Fruit fly (Drosophila melanogaster) whole organism, embryonic: ENCODE data around the gene CG13471.

Experiments used
- CG10209 ChIP-seq: fragments of 200-800 bp; sonication (Bioruptor generic); optimal IDR thresholded peaks from 3 replicates; lab custom pipeline; 2017; ENCODE audit warnings: missing biosample characterization, mild to moderate bottlenecking, missing genetic modification characterization, missing genetic modification reagents
- CG1024 ChIP-seq: fragments of 200-800 bp; sonication (Bioruptor generic); IDR thresholded peaks from 2 replicates; pipeline ENCODE4 v1.3.6; 2022; ENCODE audit warnings: missing biosample characterization, missing genetic modification characterization
- CG10321 ChIP-seq: fragments of 200-800 bp; sonication (Bioruptor generic); IDR thresholded peaks from 2 replicates; pipeline ENCODE4 v1.3.6; 2022; ENCODE audit warnings: missing biosample characterization, missing genetic modification characterization
- CG11085 ChIP-seq: fragments of 200-800 bp; sonication (Bioruptor generic); IDR thresholded peaks from 2 replicates; pipeline ENCODE4 v1.3.6; 2022; ENCODE audit warnings: missing biosample characterization, missing genetic modification characterization
- CG11247 ChIP-seq: fragments of 200-800 bp; sonication (Bioruptor generic); IDR thresholded peaks from 2 replicates; pipeline ENCODE4 v1.3.6; 2022; ENCODE audit warnings: missing biosample characterization, missing genetic modification characterization
- CG12659 ChIP-seq: fragments of 200-800 bp; sonication (Bioruptor generic); optimal IDR thresholded peaks from 3 replicates; lab custom pipeline; 2017; ENCODE audit warnings: mild to moderate bottlenecking, missing biosample characterization, missing genetic modification reagents, missing genetic modification characterization
- CG12769 ChIP-seq: fragments of 200-800 bp; sonication (Bioruptor generic); optimal IDR thresholded peaks from 2 replicates; lab custom pipeline; 2019; ENCODE audit warnings: missing biosample characterization, mild to moderate bottlenecking, missing genetic modification characterization, moderate library complexity
- CG13123 ChIP-seq: fragments of 200-800 bp; sonication (Bioruptor generic); optimal IDR thresholded peaks from 2 replicates; lab custom pipeline; 2016; ENCODE audit warnings: missing biosample characterization, missing genetic modification characterization
- CG13287 ChIP-seq: fragments of 200-800 bp; sonication (Bioruptor generic); IDR thresholded peaks from 2 replicates; pipeline ENCODE4 v1.3.6; 2022; ENCODE audit warnings: missing biosample characterization, missing genetic modification characterization; ENCODE audit not compliant: partially characterized antibody
- CG13424 ChIP-seq: fragments of 200-800 bp; sonication (Bioruptor generic); optimal IDR thresholded peaks from 2 replicates; lab custom pipeline; 2019; ENCODE audit warnings: missing biosample characterization, mild to moderate bottlenecking, missing genetic modification characterization, moderate library complexity
- CG1602 ChIP-seq: fragments of 200-800 bp; sonication (Bioruptor generic); optimal IDR thresholded peaks from 3 replicates; lab custom pipeline; 2016; ENCODE audit warnings: missing biosample characterization, missing genetic modification characterization
- CG16863 ChIP-seq: fragments of 200-800 bp; sonication (Bioruptor generic); optimal IDR thresholded peaks from 3 replicates; lab custom pipeline; 2016; ENCODE audit warnings: missing biosample characterization, missing genetic modification characterization
- CG18619 ChIP-seq: fragments of 200-800 bp; sonication (Bioruptor generic); optimal IDR thresholded peaks from 3 replicates; lab custom pipeline; 2017; ENCODE audit warnings: missing biosample characterization, mild to moderate bottlenecking, missing genetic modification characterization
- CG30403 ChIP-seq: fragments of 200-800 bp; sonication (Bioruptor generic); optimal IDR thresholded peaks from 3 replicates; lab custom pipeline; 2016; ENCODE audit warnings: missing biosample characterization, missing genetic modification characterization
- CG3065 ChIP-seq: fragments of 200-800 bp; sonication (Bioruptor generic); optimal IDR thresholded peaks from 2 replicates; lab custom pipeline; 2016; ENCODE audit warnings: missing biosample characterization, missing genetic modification characterization
- CG31388 ChIP-seq: fragments of 200-800 bp; sonication (Bioruptor generic); optimal IDR thresholded peaks from 2 replicates; lab custom pipeline; 2016; ENCODE audit warnings: missing biosample characterization, missing genetic modification characterization
- CG4854 ChIP-seq: fragments of 200-800 bp; sonication (Bioruptor generic); optimal IDR thresholded peaks from 2 replicates; lab custom pipeline; 2016; ENCODE audit warnings: missing biosample characterization, missing genetic modification characterization, inconsistent platforms
- CG8478 ChIP-seq: fragments of >200 bp; optimal IDR thresholded peaks from 2 replicates; lab custom pipeline; 2018
- CG9797 ChIP-seq: fragments of 200-800 bp; sonication (Bioruptor generic); optimal IDR thresholded peaks from 3 replicates; lab custom pipeline; 2018; ENCODE audit warnings: missing biosample characterization, mild to moderate bottlenecking, missing genetic modification characterization
- D ChIP-seq, 2 experiments: fragments of 200-800 bp in 1 of 2; fragments of >200 bp in 1 of 2; sonication (Bioruptor generic) in 1 of 2; optimal IDR thresholded peaks; 2 replicates in 1 of 2; 3 replicates in 1 of 2; lab custom pipeline; 2017; ENCODE audit warnings: mild to moderate bottlenecking in 1 of 2, missing biosample characterization in 1 of 2, missing genetic modification characterization in 1 of 2, missing genetic modification reagents in 1 of 2
- D19B ChIP-seq: fragments of 200-800 bp; sonication (Bioruptor generic); optimal IDR thresholded peaks from 2 replicates; lab custom pipeline; 2017; ENCODE audit warnings: missing biosample characterization, mild to moderate bottlenecking, missing genetic modification characterization
- Dad ChIP-seq: fragments of 200-800 bp; sonication (Bioruptor generic); optimal IDR thresholded peaks from 3 replicates; lab custom pipeline; 2016; ENCODE audit warnings: missing biosample characterization, missing genetic modification characterization
- ERR ChIP-seq: fragments of 200-800 bp; sonication (Bioruptor generic); optimal IDR thresholded peaks from 2 replicates; lab custom pipeline; 2016; ENCODE audit warnings: missing biosample characterization, missing genetic modification characterization
- HLH4C ChIP-seq: fragments of 200-800 bp; sonication (Bioruptor generic); IDR thresholded peaks from 3 replicates; pipeline ENCODE4 v1.3.6; 2022; ENCODE audit warnings: missing biosample characterization, missing genetic modification characterization; ENCODE audit not compliant: partially characterized antibody
- Hand ChIP-seq: fragments of 200-800 bp; sonication (Bioruptor generic); optimal IDR thresholded peaks from 2 replicates; lab custom pipeline; 2017; ENCODE audit warnings: mild to moderate bottlenecking, missing biosample characterization, missing genetic modification reagents, missing genetic modification characterization
- Jarid2 ChIP-seq: fragments of 200-800 bp; sonication (Bioruptor generic); optimal IDR thresholded peaks from 3 replicates; lab custom pipeline; 2017; ENCODE audit warnings: mild to moderate bottlenecking, missing biosample characterization, missing genetic modification reagents, missing genetic modification characterization
- Pdp1 ChIP-seq, 2 experiments: fragments of 200-800 bp; sonication (Bioruptor generic); optimal IDR thresholded peaks; 3 replicates each; lab custom pipeline; 2016; ENCODE audit warnings: missing biosample characterization in 2 of 2, missing genetic modification characterization in 2 of 2, mild to moderate bottlenecking in 1 of 2, moderate library complexity in 1 of 2
- Poxn ChIP-seq: fragments of 200-800 bp; sonication (Bioruptor generic); IDR thresholded peaks from 2 replicates; pipeline ENCODE4 v1.3.6; 2022; ENCODE audit warnings: missing biosample characterization, missing genetic modification characterization
- abd-A ChIP-seq: fragments of 200-800 bp; sonication (Bioruptor generic); optimal IDR thresholded peaks from 3 replicates; lab custom pipeline; 2019; ENCODE audit warnings: missing biosample characterization, mild to moderate bottlenecking, missing genetic modification characterization, moderate library complexity
- aop ChIP-seq: fragments of 200-800 bp; sonication (Bioruptor generic); IDR thresholded peaks from 2 replicates; pipeline ENCODE4 v1.3.6; 2022; ENCODE audit warnings: missing biosample characterization, missing genetic modification characterization
- chm ChIP-seq: fragments of 200-800 bp; sonication (Bioruptor generic); IDR thresholded peaks from 2 replicates; pipeline ENCODE4 v1.3.6; 2022; ENCODE audit warnings: missing biosample characterization, missing genetic modification characterization
- dm ChIP-seq: fragments of 200-800 bp; sonication (Bioruptor generic); optimal IDR thresholded peaks from 3 replicates; lab custom pipeline; 2016; ENCODE audit warnings: missing biosample characterization, missing genetic modification characterization
- hb ChIP-seq: fragments of 200-800 bp; sonication (Bioruptor generic); IDR thresholded peaks from 3 replicates; pipeline ENCODE4 v1.3.6; 2022; ENCODE audit warnings: missing biosample characterization, missing genetic modification characterization; ENCODE audit not compliant: partially characterized antibody
- hbn ChIP-seq: fragments of 200-800 bp; sonication (Bioruptor generic); IDR thresholded peaks from 2 replicates; pipeline ENCODE4 v1.3.6; 2022; ENCODE audit warnings: missing biosample characterization, missing genetic modification characterization; ENCODE audit not compliant: partially characterized antibody
- luna ChIP-seq: fragments of 200-800 bp; sonication (Bioruptor generic); optimal IDR thresholded peaks from 2 replicates; lab custom pipeline; 2016; ENCODE audit warnings: missing biosample characterization, missing genetic modification characterization
- otp ChIP-seq: fragments of 200-800 bp; sonication (Bioruptor generic); IDR thresholded peaks from 3 replicates; pipeline ENCODE4, ENCODE4 v1.3.6; 2022; ENCODE audit warnings: missing biosample characterization, missing genetic modification characterization
- pho ChIP-seq: fragments of 200-800 bp; sonication (Bioruptor generic); optimal IDR thresholded peaks from 2 replicates; lab custom pipeline; 2016; ENCODE audit warnings: missing biosample characterization, missing genetic modification characterization
- pnt ChIP-seq: fragments of 200-800 bp; sonication (Bioruptor generic); optimal IDR thresholded peaks from 3 replicates; lab custom pipeline; 2016; ENCODE audit warnings: missing biosample characterization, missing genetic modification characterization
- row ChIP-seq: fragments of 200-800 bp; sonication (Bioruptor generic); IDR thresholded peaks from 3 replicates; pipeline ENCODE4 v1.3.6; 2022; ENCODE audit warnings: missing biosample characterization, missing genetic modification characterization
- scrt ChIP-seq: fragments of 200-800 bp; sonication (Bioruptor generic); optimal IDR thresholded peaks from 2 replicates; lab custom pipeline; 2018; ENCODE audit warnings: missing biosample characterization, mild to moderate bottlenecking, missing genetic modification characterization, moderate library complexity
- sens-2 ChIP-seq: fragments of 200-800 bp; sonication (Bioruptor generic); IDR thresholded peaks from 2 replicates; pipeline ENCODE4 v1.3.6; 2022; ENCODE audit warnings: missing biosample characterization, missing genetic modification characterization
- sim ChIP-seq: fragments of 200-800 bp; sonication (Bioruptor generic); IDR thresholded peaks from 2 replicates; pipeline ENCODE4 v1.3.6; 2022; ENCODE audit warnings: missing biosample characterization, missing genetic modification characterization
- sna ChIP-seq: fragments of 200-800 bp; sonication (Bioruptor generic); IDR thresholded peaks from 2 replicates; pipeline ENCODE4 v1.3.6; 2022; ENCODE audit warnings: missing biosample characterization, missing genetic modification characterization; ENCODE audit not compliant: partially characterized antibody
- sqz ChIP-seq: fragments of 200-800 bp; sonication (Bioruptor generic); optimal IDR thresholded peaks from 3 replicates; lab custom pipeline; 2018; ENCODE audit warnings: missing biosample characterization, mild to moderate bottlenecking, missing genetic modification characterization
- stc ChIP-seq: fragments of 200-800 bp; sonication (Bioruptor generic); IDR thresholded peaks from 2 replicates; pipeline ENCODE4 v1.3.6; 2022; ENCODE audit warnings: missing biosample characterization, missing genetic modification characterization
- tup ChIP-seq: fragments of 200-800 bp; sonication (Bioruptor generic); optimal IDR thresholded peaks from 2 replicates; lab custom pipeline; 2016; ENCODE audit warnings: missing biosample characterization, mild to moderate bottlenecking, missing genetic modification characterization, moderate library complexity
- zen ChIP-seq: fragments of 200-800 bp; sonication (Bioruptor generic); optimal IDR thresholded peaks from 3 replicates; lab custom pipeline; 2018; ENCODE audit warnings: missing biosample characterization, mild to moderate bottlenecking, missing genetic modification characterization, moderate library complexity
- zen2 ChIP-seq: fragments of 200-800 bp; sonication (Bioruptor generic); IDR thresholded peaks from 3 replicates; pipeline ENCODE4 v1.3.6; 2022; ENCODE audit warnings: missing biosample characterization, missing genetic modification characterization; ENCODE audit not compliant: partially characterized antibody

The CG13471 gene

dm6 chr3L:14755951-14756723 is 22.8 kb upstream of the CG13471 start (continued):
- TF ChIP-seq otp (GFP tag; lab: Robert Waterston, UW) (no peak), aop (GFP tag; lab: Robert Waterston, UW) (no peak), Dad (GFP tag; lab: Kevin White, UChicago) (peak; percentile 31), CG9797 (GFP tag; lab: Kevin White, UChicago) (no peak), abd-A (tag; lab: Kevin White, UChicago) (peak; percentile 76), CG3065 (no peak), CG31388 (GFP tag; lab: Kevin White, UChicago) (peak; percentile 77), Hand (GFP tag; lab: Kevin White, UChicago) (peak; percentile 84), dm (GFP tag; lab: Kevin White, UChicago) (peak; percentile 19), CG13123 (GFP tag; lab: Kevin White, UChicago) (peak; percentile 14), sna (GFP tag; lab: Robert Waterston, UW) (peak; percentile 39), CG4854 (peak; percentile 63), hbn (GFP tag; lab: Robert Waterston, UW) (peak; percentile 67; the same call in 1 of the 2 replicates), CG13287 (GFP tag; lab: Robert Waterston, UW) (peak; percentile 47; the same call in 1 of the 2 replicates), CG11085 (GFP tag; lab: Robert Waterston, UW) (peak; percentile 67), tup (peak; percentile 55), hb (GFP tag; lab: Robert Waterston, UW) (no peak), Pdp1 (GFP tag; optimal IDR thresholded peaks at IDR 0.05; lab: Kevin White, UChicago) (peak; percentile 55 to 84), CG13424 (tag; lab: Kevin White, UChicago) (peak; percentile 93), sqz (peak; percentile 48), sens-2 (GFP tag; lab: Robert Waterston, UW) (no peak), CG12659 (GFP tag; lab: Kevin White, UChicago) (peak; percentile 95), sim (GFP tag; lab: Robert Waterston, UW) (no peak), D19B (GFP tag; lab: Kevin White, UChicago) (peak; percentile 80), Poxn (GFP tag; lab: Robert Waterston, UW) (peak; percentile 57), chm (GFP tag; lab: Robert Waterston, UW) (no peak; the same call in 1 of the 2 replicates), pnt (GFP tag; lab: Kevin White, UChicago) (peak; percentile 68), pho (GFP tag; lab: Kevin White, UChicago) (peak; percentile 77), CG11247 (GFP tag; lab: Robert Waterston, UW) (peak; percentile 75), CG10321 (GFP tag; lab: Robert Waterston, UW) (peak; percentile 97), CG1024 (GFP tag; lab: Robert Waterston, UW) (0 out of 2 replicates have a peak, but pooled peaks have one; percentile 38), row (GFP tag; lab: Robert Waterston, UW) (peak; percentile 92), Jarid2 (GFP tag; lab: Kevin White, UChicago) (no peak), D (optimal IDR thresholded peaks at IDR 0.05; lab: Kevin White, UChicago) (no peak), D (GFP tag; optimal IDR thresholded peaks at IDR 0.05; lab: Kevin White, UChicago) (peak; percentile 74), CG10209 (GFP tag; lab: Kevin White, UChicago) (peak; percentile 93), ERR (GFP tag; lab: Kevin White, UChicago) (no peak), stc (GFP tag; lab: Robert Waterston, UW) (peak; percentile 82), CG16863 (GFP tag; lab: Kevin White, UChicago) (peak; percentile 62), zen2 (GFP tag; lab: Robert Waterston, UW) (peak; percentile 59; the same call in 1 of the 3 replicates), scrt (GFP tag; lab: Kevin White, UChicago) (peak; percentile 53), zen (peak; percentile 32), CG8478 (lab: Kevin White, UChicago) (peak; percentile 95), CG1602 (GFP tag; lab: Kevin White, UChicago) (peak; percentile 81), CG30403 (GFP tag; lab: Kevin White, UChicago) (peak; percentile 93), luna (peak; percentile 61), CG18619 (GFP tag; lab: Kevin White, UChicago) (peak; percentile 92), CG12769 (tag; lab: Kevin White, UChicago) (no peak), HLH4C (GFP tag; lab: Robert Waterston, UW) (0 out of 3 replicates have a peak, but pooled peaks have one; percentile 25)
